Worm (Caenorhabditis elegans) whole organism, L4/young adult: ENCODE results near the gene Y102A11A.1.

Experiments
- W03F9.2 ChIP-seq: fragments of 150-350 bp; optimal IDR thresholded peaks from 2 replicates; lab custom pipeline; 2014; ENCODE audit warnings: missing biosample characterization, missing genetic modification characterization
- dao-5 ChIP-seq: sonication (generic microtip); optimal IDR thresholded peaks from 2 replicates; lab custom pipeline; 2016; ENCODE audit warnings: missing genotype, missing genetic modification characterization, moderate library complexity, missing compliant biosample characterization
- him-1 ChIP-seq: sonication (generic microtip); optimal IDR thresholded peaks from 2 replicates; lab custom pipeline; 2016; ENCODE audit warnings: missing genotype, missing genetic modification reagents, missing genetic modification characterization, missing compliant biosample characterization

- TF ChIP-seq dao-5 (tag; lab: Kevin White, UChicago) (no peak), him-1 (tag; lab: Kevin White, UChicago) (no peak), W03F9.2 (tag; lab: Kevin White, UChicago) (no peak)
Observed at ce11 chrX:2043224-2043623, 8.4 kb upstream of the Y102A11A.1 start.
